Worm (Caenorhabditis elegans): ENCODE data around the gene lron-10.

DNA sequence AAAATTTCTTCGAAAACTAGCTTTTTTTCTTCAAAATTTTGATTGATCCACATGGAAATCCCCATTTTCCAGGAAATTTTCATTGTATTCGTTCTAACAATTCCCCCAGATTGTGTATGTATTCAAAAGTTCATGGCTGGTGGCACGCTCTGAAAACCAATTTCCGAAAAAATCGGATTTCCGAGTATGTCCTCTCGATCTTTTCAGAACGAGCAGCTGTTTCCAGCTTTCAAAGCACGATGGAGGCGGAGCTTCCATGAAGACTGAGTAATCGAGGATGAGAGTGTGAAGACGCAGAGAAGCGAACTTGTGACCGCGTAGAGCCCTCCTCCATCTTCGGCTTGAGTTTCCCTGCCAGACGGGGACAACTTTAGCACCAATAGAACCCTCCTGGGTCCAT lies 16.8 kb downstream of the lron-10 start:
- TF ChIP-seq ceh-91 (GFP tag; IDR thresholded peaks at IDR 0.05) (no peak), unc-62 (GFP tag; optimal IDR thresholded peaks at IDR 0.05) (no peak), F39B2.1 (GFP tag; IDR thresholded peaks at IDR 0.05) (no peak)

All from whole organism, young adult.